Worm (Caenorhabditis elegans): Measurements from ENCODE around the gene F16B4.2.

DNA sequence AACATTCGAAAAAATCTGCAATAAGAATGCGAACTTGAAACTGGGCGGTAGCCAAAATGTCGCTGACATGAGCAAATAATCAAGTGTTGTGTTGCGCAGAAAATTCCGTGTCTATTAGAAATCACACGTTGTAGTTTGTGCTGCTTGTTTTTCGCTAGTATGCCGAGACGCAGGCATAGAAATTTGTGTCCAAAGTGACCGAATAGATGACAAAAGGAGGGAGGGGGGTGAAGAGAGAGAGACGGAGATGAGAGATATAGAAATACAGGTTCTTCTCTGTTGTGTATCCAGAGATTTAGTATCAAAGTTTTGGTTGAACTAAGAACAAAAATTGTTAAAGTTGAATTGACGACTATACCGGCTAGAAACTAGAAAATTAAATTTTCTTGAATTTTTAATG is 26.4 kb downstream of the F16B4.2 start:
- TF ChIP-seq nhr-28 (tag; optimal IDR thresholded peaks at IDR 0.05), result no peak
- TF ChIP-seq unc-62 (GFP tag; optimal IDR thresholded peaks at IDR 0.05), result no peak
- TF ChIP-seq fos-1 (tag; optimal IDR thresholded peaks at IDR 0.05), result no peak

All from whole organism, L3 larva.